Worm (Caenorhabditis elegans): ENCODE results near the gene F45H10.5.

F45H10.5 gene

ce11 chrII:13461604-13462375 lies 39.9 kb upstream of the F45H10.5 start:
- peak; percentile 1 for TF ChIP-seq pat-9 (tag; optimal IDR thresholded peaks at IDR 0.05)
- TF ChIP-seq fkh-6 (tag; optimal IDR thresholded peaks at IDR 0.05): no peak
- TF ChIP-seq K02D7.2 (tag; optimal IDR thresholded peaks at IDR 0.05): no peak
- TF ChIP-seq eyg-1 (tag; optimal IDR thresholded peaks at IDR 0.05): no peak
- peak; percentile 5 for TF ChIP-seq ceh-34 (tag; optimal IDR thresholded peaks at IDR 0.05)
- TF ChIP-seq pha-2 (tag; optimal IDR thresholded peaks at IDR 0.05): no peak
- peak; percentile 53 for TF ChIP-seq hlh-30 (tag; optimal IDR thresholded peaks at IDR 0.05; ENCODE audit: insufficient read depth)
- TF ChIP-seq rnt-1 (tag; optimal IDR thresholded peaks at IDR 0.05): peak; percentile 75
- peak; percentile 29 for TF ChIP-seq ztf-16 (tag; optimal IDR thresholded peaks at IDR 0.05)
- no peak for TF ChIP-seq dve-1 (tag; optimal IDR thresholded peaks at IDR 0.05)
- peak; percentile 81 for TF ChIP-seq ama-1 (optimal IDR thresholded peaks at IDR 0.05)
- TF ChIP-seq ahr-1 (tag; optimal IDR thresholded peaks at IDR 0.05): no peak
- no peak for TF ChIP-seq ceh-31 (tag; optimal IDR thresholded peaks at IDR 0.05)
- TF ChIP-seq syd-9 (tag; optimal IDR thresholded peaks at IDR 0.05): no peak
- TF ChIP-seq nhr-232 (tag; optimal IDR thresholded peaks at IDR 0.05): no peak
- no peak for TF ChIP-seq pros-1 (tag; optimal IDR thresholded peaks at IDR 0.05)
- no peak for TF ChIP-seq lin-11 (tag; optimal IDR thresholded peaks at IDR 0.05)
- no peak for TF ChIP-seq che-1 (tag; optimal IDR thresholded peaks at IDR 0.05)
- TF ChIP-seq madf-2 (tag; optimal IDR thresholded peaks at IDR 0.05): no peak
- no peak for TF ChIP-seq Y22D7AL.16 (tag; optimal IDR thresholded peaks at IDR 0.05)
- no peak for TF ChIP-seq ceh-22 (tag; optimal IDR thresholded peaks at IDR 0.05)
- TF ChIP-seq elt-2 (tag; optimal IDR thresholded peaks at IDR 0.05): peak; percentile 77
- no peak for TF ChIP-seq C38D4.7 (GFP tag; optimal IDR thresholded peaks at IDR 0.05)
- no peak for TF ChIP-seq sdc-2 (tag; optimal IDR thresholded peaks at IDR 0.05)
- TF ChIP-seq ceh-2 (tag; optimal IDR thresholded peaks at IDR 0.05): no peak
- TF ChIP-seq gmeb-2 (tag; optimal IDR thresholded peaks at IDR 0.05): no peak
- TF ChIP-seq ceh-18 (tag; optimal IDR thresholded peaks at IDR 0.05): peak; percentile 87
- no peak for TF ChIP-seq unc-86 (tag; optimal IDR thresholded peaks at IDR 0.05)
- no peak for TF ChIP-seq mec-3 (tag; optimal IDR thresholded peaks at IDR 0.05; ENCODE audit: borderline replicate concordance)
- TF ChIP-seq zip-5 (tag; optimal IDR thresholded peaks at IDR 0.05): no peak
- TF ChIP-seq F13H6.1 (tag; optimal IDR thresholded peaks at IDR 0.05): peak; percentile 4
- no peak for TF ChIP-seq hlh-6 (tag; optimal IDR thresholded peaks at IDR 0.05)
- peak; percentile 66 for TF ChIP-seq tbx-2 (tag; optimal IDR thresholded peaks at IDR 0.05)
- no peak for TF ChIP-seq ceh-30 (tag; optimal IDR thresholded peaks at IDR 0.05)
- TF ChIP-seq nfya-1 (tag; optimal IDR thresholded peaks at IDR 0.05): peak; percentile 61
- TF ChIP-seq ceh-24 (tag; optimal IDR thresholded peaks at IDR 0.05): no peak
- TF ChIP-seq pha-4 (tag; optimal IDR thresholded peaks at IDR 0.05): no peak
- no peak for TF ChIP-seq ceh-48 (tag; optimal IDR thresholded peaks at IDR 0.05)
- TF ChIP-seq K09A11.1 (tag; optimal IDR thresholded peaks at IDR 0.05; ENCODE audit: insufficient read depth): no peak
- peak; percentile 37 for TF ChIP-seq pqm-1 (tag; optimal IDR thresholded peaks at IDR 0.05)
- no peak for TF ChIP-seq T23F11.4 (GFP tag; optimal IDR thresholded peaks at IDR 0.05)
- no peak for TF ChIP-seq unc-42 (tag; optimal IDR thresholded peaks at IDR 0.05)
- TF ChIP-seq sox-2 (GFP tag; IDR thresholded peaks at IDR 0.05): no peak
- no peak for TF ChIP-seq C08G9.2 (tag; optimal IDR thresholded peaks at IDR 0.05)
- TF ChIP-seq hlh-15 (tag; optimal IDR thresholded peaks at IDR 0.05): no peak
- TF ChIP-seq hlh-8 (tag; optimal IDR thresholded peaks at IDR 0.05): no peak
- TF ChIP-seq ceh-45 (GFP tag; IDR thresholded peaks at IDR 0.05): no peak
- no peak for TF ChIP-seq pag-3 (tag; optimal IDR thresholded peaks at IDR 0.05; ENCODE audit: borderline replicate concordance)
- no peak for TF ChIP-seq sox-4 (tag; optimal IDR thresholded peaks at IDR 0.05)
- no peak for TF ChIP-seq pax-1 (tag; optimal IDR thresholded peaks at IDR 0.05)
- TF ChIP-seq unc-55 (GFP tag; optimal IDR thresholded peaks at IDR 0.05): peak; percentile 97
- TF ChIP-seq nhr-11 (tag; optimal IDR thresholded peaks at IDR 0.05): no peak
- no peak for TF ChIP-seq tbx-7 (tag; optimal IDR thresholded peaks at IDR 0.05)
